Fruit fly (Drosophila melanogaster) whole organism, embryonic: ENCODE data around the gene AhcyL1.

ENCODE experiments used
- Adf1 ChIP-seq: fragments of 200-800 bp; sonication (Bioruptor generic); IDR thresholded peaks from 2 replicates; pipeline ENCODE4 v1.3.6; 2022; ENCODE audit warnings: missing biosample characterization, missing genetic modification characterization
- Atf6 ChIP-seq: fragments of 200-800 bp; sonication (Bioruptor generic); IDR thresholded peaks from 2 replicates; pipeline ENCODE4 v1.3.6; 2022; ENCODE audit warnings: missing biosample characterization, missing genetic modification characterization
- Awh ChIP-seq: fragments of 200-800 bp; sonication (Bioruptor generic); IDR thresholded peaks from 2 replicates; pipeline ENCODE4, ENCODE4 v1.3.6; 2022; ENCODE audit warnings: missing biosample characterization, missing genetic modification characterization
- Blimp-1 ChIP-seq: fragments of 200-800 bp; sonication (Bioruptor generic); optimal IDR thresholded peaks from 3 replicates; lab custom pipeline; 2018; ENCODE audit warnings: missing biosample characterization, missing genetic modification characterization, mild to moderate bottlenecking, moderate library complexity, missing genetic modification reagents
- C15 ChIP-seq: fragments of 200-800 bp; sonication (Bioruptor generic); IDR thresholded peaks from 3 replicates; pipeline ENCODE4 v1.3.6; 2022; ENCODE audit warnings: missing biosample characterization, missing genetic modification characterization
- CG11456 ChIP-seq: fragments of 200-800 bp; sonication (Bioruptor generic); IDR thresholded peaks from 3 replicates; pipeline ENCODE4 v1.3.6; 2022; ENCODE audit warnings: missing biosample characterization, missing genetic modification characterization
- CG11560 ChIP-seq: fragments of 200-800 bp; sonication (Bioruptor generic); IDR thresholded peaks from 3 replicates; pipeline ENCODE4 v1.3.6; 2022; ENCODE audit warnings: missing biosample characterization, missing genetic modification characterization
- CG11723 ChIP-seq: fragments of 200-800 bp; sonication (Bioruptor generic); optimal IDR thresholded peaks from 2 replicates; lab custom pipeline; 2017; ENCODE audit warnings: missing biosample characterization, mild to moderate bottlenecking, missing genetic modification characterization
- CG12155 ChIP-seq: fragments of 200-800 bp; sonication (Bioruptor generic); optimal IDR thresholded peaks from 3 replicates; lab custom pipeline; 2016; ENCODE audit warnings: missing biosample characterization, missing genetic modification characterization
- CG14441 ChIP-seq: fragments of 200-800 bp; sonication (Bioruptor generic); IDR thresholded peaks from 2 replicates; pipeline ENCODE4 v1.3.6; 2022; ENCODE audit warnings: missing biosample characterization, missing genetic modification characterization
- CG15269 ChIP-seq: fragments of 200-800 bp; sonication (Bioruptor generic); optimal IDR thresholded peaks from 2 replicates; lab custom pipeline; 2018; ENCODE audit warnings: missing biosample characterization, mild to moderate bottlenecking, missing genetic modification characterization, moderate library complexity
- CG17385 ChIP-seq: fragments of 200-800 bp; sonication (Bioruptor generic); optimal IDR thresholded peaks from 3 replicates; lab custom pipeline; 2018; ENCODE audit warnings: missing biosample characterization, mild to moderate bottlenecking, missing genetic modification characterization
- CG2120 ChIP-seq: fragments of 200-800 bp; sonication (Bioruptor generic); optimal IDR thresholded peaks from 3 replicates; lab custom pipeline; 2016; ENCODE audit warnings: missing biosample characterization, missing genetic modification characterization
- CG2712 ChIP-seq: fragments of 200-800 bp; optimal IDR thresholded peaks from 3 replicates; lab custom pipeline; 2019; ENCODE audit warnings: missing biosample characterization, mild to moderate bottlenecking, missing genetic modification characterization, moderate library complexity
- CG32772 ChIP-seq: fragments of 200-800 bp; sonication (Bioruptor generic); IDR thresholded peaks from 2 replicates; pipeline ENCODE4 v1.3.6; 2022; ENCODE audit warnings: missing biosample characterization, missing genetic modification characterization
- CG4360 ChIP-seq: fragments of 200-800 bp; sonication (Bioruptor generic); IDR thresholded peaks from 2 replicates; pipeline ENCODE4 v1.3.6; 2022; ENCODE audit warnings: missing biosample characterization, missing genetic modification characterization
- CG43689 ChIP-seq: fragments of 200-800 bp; sonication (Bioruptor generic); IDR thresholded peaks from 2 replicates; pipeline ENCODE4 v1.3.6; 2022; ENCODE audit warnings: missing biosample characterization, missing genetic modification characterization
- CG4707 ChIP-seq: fragments of 200-800 bp; sonication (Bioruptor generic); optimal IDR thresholded peaks from 2 replicates; lab custom pipeline; 2018; ENCODE audit warnings: missing biosample characterization, mild to moderate bottlenecking, missing genetic modification characterization, moderate library complexity
- CG4730 ChIP-seq: fragments of 200-800 bp; sonication (Bioruptor generic); IDR thresholded peaks from 2 replicates; pipeline ENCODE4 v1.3.6; 2022; ENCODE audit warnings: missing biosample characterization, missing genetic modification characterization
- CG7372 ChIP-seq: fragments of 200-800 bp; sonication (Bioruptor generic); IDR thresholded peaks from 2 replicates; pipeline ENCODE4 v1.3.6; 2022; ENCODE audit warnings: missing biosample characterization, missing genetic modification characterization
- CG7839 ChIP-seq: fragments of 200-800 bp; sonication (Bioruptor generic); optimal IDR thresholded peaks from 3 replicates; lab custom pipeline; 2018; ENCODE audit warnings: missing biosample characterization, mild to moderate bottlenecking, missing genetic modification characterization, moderate library complexity
- Dad ChIP-seq: fragments of 200-800 bp; sonication (Bioruptor generic); optimal IDR thresholded peaks from 3 replicates; lab custom pipeline; 2016; ENCODE audit warnings: missing biosample characterization, missing genetic modification characterization
- Dip3 ChIP-seq: fragments of 200-800 bp; sonication (Bioruptor generic); optimal IDR thresholded peaks from 3 replicates; lab custom pipeline; 2016; ENCODE audit warnings: missing biosample characterization, missing genetic modification characterization
- Eip74EF ChIP-seq, 2 experiments: fragments of 200-800 bp in 1 of 2; fragments of >200 bp in 1 of 2; sonication (Bioruptor generic) in 1 of 2; optimal IDR thresholded peaks; 2 replicates each; lab custom pipeline; 2017 to 2019; ENCODE audit warnings: missing biosample characterization in 2 of 2, missing genetic modification characterization in 2 of 2, mild to moderate bottlenecking in 1 of 2, moderate library complexity in 1 of 2
- H15 ChIP-seq: fragments of 200-800 bp; sonication (Bioruptor generic); IDR thresholded peaks from 3 replicates; pipeline ENCODE4 v1.3.6; 2022; ENCODE audit warnings: missing biosample characterization, missing genetic modification characterization
- Med ChIP-seq: fragments of 200-800 bp; sonication (Bioruptor generic); peaks from one replicate; lab custom pipeline; 2016; ENCODE audit warnings: missing biosample characterization, missing genetic modification characterization, mild to moderate bottlenecking, inconsistent platforms, moderate library complexity
- Rfx ChIP-seq: fragments of 200-800 bp; sonication (Bioruptor generic); IDR thresholded peaks from 2 replicates; pipeline ENCODE4 v1.3.6; 2022; ENCODE audit warnings: missing biosample characterization, missing genetic modification characterization
- Six4 ChIP-seq: fragments of 200-800 bp; sonication (Bioruptor generic); optimal IDR thresholded peaks from 2 replicates; lab custom pipeline; 2016; ENCODE audit warnings: missing biosample characterization, missing genetic modification characterization
- Vsx1 ChIP-seq: fragments of 200-800 bp; sonication (Bioruptor generic); optimal IDR thresholded peaks from 2 replicates; lab custom pipeline; 2017; ENCODE audit warnings: missing biosample characterization, mild to moderate bottlenecking, missing genetic modification characterization, missing genetic modification reagents
- Xrp1 ChIP-seq: fragments of 200-800 bp; sonication (Bioruptor generic); IDR thresholded peaks from 2 replicates; pipeline ENCODE4 v1.3.6; 2022; ENCODE audit warnings: missing biosample characterization, missing genetic modification characterization
- ac ChIP-seq: fragments of 200-800 bp; sonication (Bioruptor generic); optimal IDR thresholded peaks from 3 replicates; lab custom pipeline; 2017; ENCODE audit warnings: missing biosample characterization, mild to moderate bottlenecking, missing genetic modification characterization
- ase ChIP-seq: fragments of 200-800 bp; sonication (Bioruptor generic); IDR thresholded peaks from 3 replicates; pipeline ENCODE4 v1.3.6; 2022; ENCODE audit warnings: missing biosample characterization, missing genetic modification characterization
- dmrt99B ChIP-seq: fragments of 200-800 bp; sonication (Bioruptor generic); optimal IDR thresholded peaks from 2 replicates; lab custom pipeline; 2018; ENCODE audit warnings: missing biosample characterization, mild to moderate bottlenecking, missing genetic modification characterization, moderate library complexity
- ems ChIP-seq: fragments of 200-800 bp; sonication (Bioruptor generic); optimal IDR thresholded peaks from 3 replicates; lab custom pipeline; 2016; ENCODE audit warnings: missing biosample characterization, missing genetic modification characterization
- gem ChIP-seq: fragments of 200-800 bp; sonication (Bioruptor generic); optimal IDR thresholded peaks from 2 replicates; lab custom pipeline; 2019; ENCODE audit warnings: missing biosample characterization, mild to moderate bottlenecking, missing genetic modification characterization, moderate library complexity
- gro ChIP-seq: fragments of 200-800 bp; sonication (Bioruptor generic); optimal IDR thresholded peaks from 2 replicates; lab custom pipeline; 2016; ENCODE audit warnings: missing biosample characterization, missing genetic modification characterization
- inv ChIP-seq: fragments of 200-800 bp; sonication (Bioruptor generic); IDR thresholded peaks from 2 replicates; pipeline ENCODE4 v1.3.6; 2022; ENCODE audit warnings: missing biosample characterization, missing genetic modification characterization; ENCODE audit not compliant: partially characterized antibody
- lmd ChIP-seq: fragments of 200-800 bp; sonication (Bioruptor generic); IDR thresholded peaks from 2 replicates; pipeline ENCODE4 v1.3.6; 2022; ENCODE audit warnings: missing biosample characterization, missing genetic modification characterization
- mld ChIP-seq: fragments of 200-800 bp; sonication (Bioruptor generic); IDR thresholded peaks from 3 replicates; pipeline ENCODE4 v1.3.6; 2022; ENCODE audit warnings: missing biosample characterization, missing genetic modification characterization; ENCODE audit not compliant: partially characterized antibody
- onecut ChIP-seq: fragments of 200-800 bp; sonication (Bioruptor generic); IDR thresholded peaks from 2 replicates; pipeline ENCODE4 v1.3.6; 2022; ENCODE audit warnings: missing biosample characterization, missing genetic modification characterization
- pan ChIP-seq, 4 experiments: fragments of >200 bp in 3 of 4; fragments of 200-800 bp in 1 of 4; sonication (Bioruptor generic) in 1 of 4; optimal IDR thresholded peaks in 3 of 4; IDR thresholded peaks in 1 of 4; 2 replicates each; pipeline versions ENCODE4 v1.3.6 to Lab custom; 2017 to 2022; ENCODE audit warnings: missing biosample characterization in 2 of 4, missing genetic modification characterization in 2 of 4, mixed read lengths in 1 of 4
- phol ChIP-seq: fragments of 200-800 bp; sonication (Bioruptor generic); optimal IDR thresholded peaks from 3 replicates; lab custom pipeline; 2018; ENCODE audit warnings: missing biosample characterization, mild to moderate bottlenecking, missing genetic modification characterization, moderate library complexity
- pnt ChIP-seq: fragments of 200-800 bp; sonication (Bioruptor generic); optimal IDR thresholded peaks from 3 replicates; lab custom pipeline; 2016; ENCODE audit warnings: missing biosample characterization, missing genetic modification characterization
- psq ChIP-seq: fragments of 200-800 bp; sonication (Bioruptor generic); optimal IDR thresholded peaks from 2 replicates; lab custom pipeline; 2017; ENCODE audit warnings: missing biosample characterization, missing genetic modification characterization
- pum ChIP-seq: fragments of 200-800 bp; sonication (Bioruptor generic); optimal IDR thresholded peaks from 2 replicates; lab custom pipeline; 2016; ENCODE audit warnings: missing biosample characterization, missing genetic modification characterization
- run ChIP-seq: fragments of 200-800 bp; sonication (Bioruptor generic); optimal IDR thresholded peaks from 3 replicates; lab custom pipeline; 2018; ENCODE audit warnings: missing biosample characterization, mild to moderate bottlenecking, missing genetic modification characterization
- sisA ChIP-seq: fragments of 200-800 bp; sonication (Bioruptor generic); IDR thresholded peaks from 2 replicates; pipeline ENCODE4 v1.3.6; 2022; ENCODE audit warnings: missing biosample characterization, missing genetic modification characterization
- slp2 ChIP-seq: fragments of 200-800 bp; sonication (Bioruptor generic); optimal IDR thresholded peaks from 2 replicates; lab custom pipeline; 2016; ENCODE audit warnings: missing biosample characterization, missing genetic modification characterization
- sr ChIP-seq: fragments of 200-800 bp; sonication (Bioruptor generic); IDR thresholded peaks from 3 replicates; pipeline ENCODE4 v1.3.6; 2022; ENCODE audit warnings: missing biosample characterization, missing genetic modification characterization
- zfh1 ChIP-seq: fragments of 200-800 bp; sonication (Bioruptor generic); IDR thresholded peaks from 3 replicates; pipeline ENCODE4 v1.3.6; 2022; ENCODE audit warnings: missing biosample characterization, missing genetic modification characterization

The AhcyL1 gene

dm6 chr3L:2765794-2766268 is 6.3 kb downstream of the AhcyL1 start (continued):
- TF ChIP-seq ase (GFP tag; lab: Robert Waterston, UW) (no peak), CG17385 (GFP tag; lab: Kevin White, UChicago) (peak; percentile 81), CG7372 (no peak), CG7839 (tag; lab: Kevin White, UChicago) (no peak), Six4 (GFP tag; lab: Kevin White, UChicago) (no peak), inv (GFP tag; lab: Robert Waterston, UW) (no peak), Rfx (GFP tag; lab: Robert Waterston, UW) (no peak), CG11723 (GFP tag; lab: Kevin White, UChicago) (no peak), Dad (GFP tag; lab: Kevin White, UChicago) (no peak), sr (GFP tag; lab: Robert Waterston, UW) (no peak), ac (GFP tag; lab: Kevin White, UChicago) (no peak), CG4360 (GFP tag; lab: Robert Waterston, UW) (no peak), zfh1 (no peak), gro (GFP tag; lab: Kevin White, UChicago) (no peak), Eip74EF (GFP tag; optimal IDR thresholded peaks at IDR 0.05; lab: Kevin White, UChicago) (no peak), CG4730 (GFP tag; lab: Robert Waterston, UW) (no peak), CG4707 (GFP tag; lab: Kevin White, UChicago) (no peak), CG43689 (no peak), Adf1 (no peak), ems (no peak), Awh (GFP tag; lab: Robert Waterston, UW) (no peak), mld (no peak), psq (GFP tag; lab: Kevin White, UChicago) (peak; percentile 83), dmrt99B (tag; lab: Kevin White, UChicago) (no peak), C15 (no peak), onecut (GFP tag; lab: Robert Waterston, UW) (no peak)

- TF ChIP-seq Med (GFP tag; lab: Kevin White, UChicago) = peak; percentile 88
- TF ChIP-seq CG11560 (tag; lab: Robert Waterston, UW) = no peak
- no peak for TF ChIP-seq phol
- peak; percentile 31; the same call in 1 of the 2 replicates for TF ChIP-seq CG14441
- TF ChIP-seq pnt (GFP tag; lab: Kevin White, UChicago) = peak; percentile 6
- 0 out of 2 replicates have a peak, but pooled peaks have one; percentile 12 for TF ChIP-seq Atf6
- peak; percentile 48; the same call in 1 of the 3 replicates for TF ChIP-seq CG11456
- TF ChIP-seq gem = peak; percentile 42
- 0 out of 2 replicates have a peak, but pooled peaks have one; percentile 20 for TF ChIP-seq sisA (GFP tag; lab: Robert Waterston, UW)
- peak; percentile 18; the same call in 1 of the 2 replicates for TF ChIP-seq CG32772 (GFP tag; lab: Robert Waterston, UW)
- TF ChIP-seq Dip3 (GFP tag; lab: Kevin White, UChicago) = peak; percentile 5
- peak; percentile 9; the same call in 1 of the 2 replicates for TF ChIP-seq Xrp1 (GFP tag; lab: Robert Waterston, UW)
- peak; percentile 16 for TF ChIP-seq CG15269 (tag; lab: Kevin White, UChicago)
- TF ChIP-seq slp2 (GFP tag; lab: Kevin White, UChicago) = no peak
- peak; percentile 16 for TF ChIP-seq Blimp-1
- no peak for TF ChIP-seq CG2712
- no peak for TF ChIP-seq pan (optimal IDR thresholded peaks at IDR 0.05; lab: Kevin White, UChicago)
- peak in 1 of 2 experiments; percentile 30 for TF ChIP-seq pan (GFP tag; optimal IDR thresholded peaks at IDR 0.05 in 1 of 2, IDR thresholded peaks at IDR 0.05 in 1 of 2)
- no peak for TF ChIP-seq H15 (GFP tag; lab: Robert Waterston, UW)
- TF ChIP-seq Vsx1 (GFP tag; lab: Kevin White, UChicago) = peak; percentile 4
- peak; percentile 5 for TF ChIP-seq CG12155 (GFP tag; lab: Kevin White, UChicago)
- no peak for TF ChIP-seq run
- peak; percentile 0 for TF ChIP-seq CG2120 (GFP tag; lab: Kevin White, UChicago)
- no peak for TF ChIP-seq pum (GFP tag; lab: Kevin White, UChicago)
- peak; percentile 31; the same call in 1 of the 2 replicates for TF ChIP-seq lmd (GFP tag; lab: Robert Waterston, UW)
Measured at dm6 chr3L:2765013-2765738, 6.9 kb downstream of the AhcyL1 start.
